Fruit fly (Drosophila melanogaster): Measurements from ENCODE around the gene TP53INP.

- TF ChIP-seq GATAd (GFP tag; optimal IDR thresholded peaks at IDR 0.05) (no peak), fru (GFP tag; optimal IDR thresholded peaks at IDR 0.05) (no peak)
Observed at dm6 chr3L:4469701-4470100, 63.0 kb downstream of the TP53INP start, which contains the start of gene CG32249.
